Fruit fly (Drosophila melanogaster) whole organism, embryonic: ENCODE data around the gene CG44303.

Source experiments
- Aef1 ChIP-seq: fragments of 200-800 bp; sonication (Bioruptor generic); IDR thresholded peaks from 3 replicates; pipeline ENCODE4 v1.3.6; 2022; ENCODE audit warnings: missing biosample characterization, missing genetic modification characterization
- Bdp1 ChIP-seq: fragments of 200-800 bp; sonication (Bioruptor generic); optimal IDR thresholded peaks from 3 replicates; lab custom pipeline; 2016; ENCODE audit warnings: missing biosample characterization, missing genetic modification characterization
- Blimp-1 ChIP-seq: fragments of 200-800 bp; sonication (Bioruptor generic); optimal IDR thresholded peaks from 3 replicates; lab custom pipeline; 2018; ENCODE audit warnings: missing biosample characterization, missing genetic modification characterization, mild to moderate bottlenecking, moderate library complexity, missing genetic modification reagents
- CG10654 ChIP-seq: fragments of 200-800 bp; sonication (Bioruptor generic); optimal IDR thresholded peaks from 2 replicates; lab custom pipeline; 2016; ENCODE audit warnings: missing biosample characterization, missing genetic modification characterization
- CG10959 ChIP-seq: fragments of 200-800 bp; sonication (Bioruptor generic); IDR thresholded peaks from 2 replicates; pipeline ENCODE4 v1.3.6; 2022; ENCODE audit warnings: missing biosample characterization, missing genetic modification characterization
- CG11696 ChIP-seq: fragments of 200-800 bp; sonication (Bioruptor generic); IDR thresholded peaks from 2 replicates; pipeline ENCODE4 v1.3.6; 2022; ENCODE audit warnings: missing biosample characterization, missing genetic modification characterization
- CG12155 ChIP-seq: fragments of 200-800 bp; sonication (Bioruptor generic); optimal IDR thresholded peaks from 3 replicates; lab custom pipeline; 2016; ENCODE audit warnings: missing biosample characterization, missing genetic modification characterization
- CG14710 ChIP-seq: fragments of 200-800 bp; sonication (Bioruptor generic); optimal IDR thresholded peaks from 3 replicates; lab custom pipeline; 2019; ENCODE audit warnings: missing biosample characterization, mild to moderate bottlenecking, missing genetic modification characterization, moderate library complexity
- CG1529 ChIP-seq: fragments of 200-800 bp; sonication (Bioruptor generic); optimal IDR thresholded peaks from 3 replicates; lab custom pipeline; 2018; ENCODE audit warnings: missing biosample characterization, missing genetic modification characterization
- CG17359 ChIP-seq: fragments of 200-800 bp; sonication (Bioruptor generic); optimal IDR thresholded peaks from 3 replicates; lab custom pipeline; 2018; ENCODE audit warnings: missing biosample characterization, mild to moderate bottlenecking, missing genetic modification characterization, moderate library complexity
- CG18599 ChIP-seq: fragments of 200-800 bp; sonication (Bioruptor generic); optimal IDR thresholded peaks from 3 replicates; lab custom pipeline; 2017; ENCODE audit warnings: missing biosample characterization, missing genetic modification characterization, mild to moderate bottlenecking, moderate library complexity, missing genetic modification reagents
- CG2129 ChIP-seq: fragments of 200-800 bp; sonication (Bioruptor generic); IDR thresholded peaks from 2 replicates; pipeline ENCODE4 v1.3.6; 2022; ENCODE audit warnings: missing biosample characterization, missing genetic modification characterization; ENCODE audit not compliant: partially characterized antibody
- CG4328 ChIP-seq: fragments of 200-800 bp; sonication (Bioruptor generic); optimal IDR thresholded peaks from 3 replicates; lab custom pipeline; 2017; ENCODE audit warnings: missing biosample characterization, missing genetic modification reagents, missing genetic modification characterization
- CG6689 ChIP-seq: fragments of 200-800 bp; sonication (Bioruptor generic); IDR thresholded peaks from 2 replicates; pipeline ENCODE4 v1.3.6; 2022; ENCODE audit warnings: missing biosample characterization, missing genetic modification characterization
- CG6813 ChIP-seq: fragments of 200-800 bp; sonication (Bioruptor generic); optimal IDR thresholded peaks from 2 replicates; lab custom pipeline; 2017; ENCODE audit warnings: missing biosample characterization, missing genetic modification characterization, mild to moderate bottlenecking, moderate library complexity, missing genetic modification reagents
- CG7987 ChIP-seq: fragments of 200-800 bp; sonication (Bioruptor generic); optimal IDR thresholded peaks from 2 replicates; lab custom pipeline; 2018; ENCODE audit warnings: missing biosample characterization, mild to moderate bottlenecking, missing genetic modification characterization, moderate library complexity
- CG9437 ChIP-seq: fragments of 200-800 bp; sonication (Bioruptor generic); optimal IDR thresholded peaks from 2 replicates; lab custom pipeline; 2018; ENCODE audit warnings: missing biosample characterization, mild to moderate bottlenecking, missing genetic modification characterization
- CG9797 ChIP-seq: fragments of 200-800 bp; sonication (Bioruptor generic); optimal IDR thresholded peaks from 3 replicates; lab custom pipeline; 2018; ENCODE audit warnings: missing biosample characterization, mild to moderate bottlenecking, missing genetic modification characterization
- D ChIP-seq, 2 experiments: fragments of 200-800 bp in 1 of 2; fragments of >200 bp in 1 of 2; sonication (Bioruptor generic) in 1 of 2; optimal IDR thresholded peaks; 2 replicates in 1 of 2; 3 replicates in 1 of 2; lab custom pipeline; 2017; ENCODE audit warnings: mild to moderate bottlenecking in 1 of 2, missing biosample characterization in 1 of 2, missing genetic modification characterization in 1 of 2, missing genetic modification reagents in 1 of 2
- Doc2 ChIP-seq: fragments of 200-800 bp; sonication (Bioruptor generic); IDR thresholded peaks from 2 replicates; pipeline ENCODE4 v1.3.6; 2022; ENCODE audit warnings: missing biosample characterization, missing genetic modification characterization
- Elba2 ChIP-seq: fragments of 200-800 bp; sonication (Bioruptor generic); optimal IDR thresholded peaks from 3 replicates; lab custom pipeline; 2016; ENCODE audit warnings: missing biosample characterization, missing genetic modification characterization
- Ets97D ChIP-seq: fragments of 200-800 bp; sonication (Bioruptor generic); optimal IDR thresholded peaks from 3 replicates; lab custom pipeline; 2016; ENCODE audit warnings: missing biosample characterization, missing genetic modification characterization
- Hey ChIP-seq: fragments of 200-800 bp; sonication (Bioruptor generic); optimal IDR thresholded peaks from 3 replicates; lab custom pipeline; 2018; ENCODE audit warnings: missing biosample characterization, mild to moderate bottlenecking, missing genetic modification characterization
- HmgZ ChIP-seq: fragments of 200-800 bp; sonication (Bioruptor generic); optimal IDR thresholded peaks from 2 replicates; lab custom pipeline; 2018; ENCODE audit warnings: missing biosample characterization, mild to moderate bottlenecking, missing genetic modification characterization
- Hmr ChIP-seq: fragments of 200-800 bp; sonication (Bioruptor generic); optimal IDR thresholded peaks from 3 replicates; lab custom pipeline; 2017; ENCODE audit warnings: mild to moderate bottlenecking, missing biosample characterization, missing genetic modification reagents, missing genetic modification characterization
- Hr51 ChIP-seq, 2 experiments: fragments of 200-800 bp; sonication (Bioruptor generic); optimal IDR thresholded peaks; 2 replicates in 1 of 2; 3 replicates in 1 of 2; lab custom pipeline; 2016 to 2018; ENCODE audit warnings: missing biosample characterization in 2 of 2, missing genetic modification characterization in 2 of 2, mild to moderate bottlenecking in 1 of 2, moderate library complexity in 1 of 2
- Kr ChIP-seq: fragments of 200-800 bp; sonication (Bioruptor generic); optimal IDR thresholded peaks from 2 replicates; lab custom pipeline; 2017; ENCODE audit warnings: missing biosample characterization, mild to moderate bottlenecking, missing genetic modification characterization
- Med ChIP-seq: fragments of 200-800 bp; sonication (Bioruptor generic); peaks from one replicate; lab custom pipeline; 2016; ENCODE audit warnings: missing biosample characterization, missing genetic modification characterization, mild to moderate bottlenecking, inconsistent platforms, moderate library complexity
- NC2α ChIP-seq: fragments of 200-800 bp; sonication (Bioruptor generic); optimal IDR thresholded peaks from 2 replicates; lab custom pipeline; 2016; ENCODE audit warnings: missing biosample characterization, missing genetic modification characterization
- Neu2 ChIP-seq: fragments of 200-800 bp; sonication (Bioruptor generic); optimal IDR thresholded peaks from 3 replicates; lab custom pipeline; 2016; ENCODE audit warnings: missing biosample characterization, missing genetic modification characterization, borderline replicate concordance
- Nf-YB ChIP-seq: fragments of 200-800 bp; sonication (Bioruptor generic); optimal IDR thresholded peaks from 3 replicates; lab custom pipeline; 2019; ENCODE audit warnings: missing biosample characterization, mild to moderate bottlenecking, missing genetic modification characterization, moderate library complexity
- Oaz ChIP-seq: fragments of 200-800 bp; sonication (Bioruptor generic); IDR thresholded peaks from 2 replicates; pipeline ENCODE4 v1.3.6; 2022; ENCODE audit warnings: missing biosample characterization, missing genetic modification characterization
- Opbp ChIP-seq: fragments of 200-800 bp; sonication (Bioruptor generic); IDR thresholded peaks from 3 replicates; pipeline ENCODE4 v1.3.6; 2022; ENCODE audit warnings: missing biosample characterization, missing genetic modification characterization; ENCODE audit not compliant: partially characterized antibody
- Rfx ChIP-seq: fragments of 200-800 bp; sonication (Bioruptor generic); IDR thresholded peaks from 2 replicates; pipeline ENCODE4 v1.3.6; 2022; ENCODE audit warnings: missing biosample characterization, missing genetic modification characterization
- Sin3A ChIP-seq: fragments of >200 bp; optimal IDR thresholded peaks from 2 replicates; lab custom pipeline; 2018
- TFAM ChIP-seq: fragments of 200-800 bp; sonication (Bioruptor generic); optimal IDR thresholded peaks from 2 replicates; lab custom pipeline; 2017; ENCODE audit warnings: missing biosample characterization, missing genetic modification characterization, inconsistent platforms
- crc ChIP-seq: fragments of 200-800 bp; sonication (Bioruptor generic); optimal IDR thresholded peaks from 2 replicates; lab custom pipeline; 2016; ENCODE audit warnings: missing biosample characterization, missing genetic modification characterization
- croc ChIP-seq: fragments of 200-800 bp; sonication (Bioruptor generic); conservative IDR thresholded peaks from 3 replicates; pipeline ENCODE4 v1.3.6; 2022; ENCODE audit warnings: missing biosample characterization, missing genetic modification characterization
- fd64A ChIP-seq: fragments of 200-800 bp; sonication (Bioruptor generic); optimal IDR thresholded peaks from 3 replicates; lab custom pipeline; 2018; ENCODE audit warnings: missing biosample characterization, mild to moderate bottlenecking, missing genetic modification characterization
- fd96Cb ChIP-seq: fragments of 200-800 bp; sonication (Bioruptor generic); optimal IDR thresholded peaks from 2 replicates; lab custom pipeline; 2018; ENCODE audit warnings: missing biosample characterization, mild to moderate bottlenecking, missing genetic modification characterization, moderate library complexity
- nerfin-1 ChIP-seq: fragments of 200-800 bp; sonication (Bioruptor generic); optimal IDR thresholded peaks from 3 replicates; lab custom pipeline; 2019; ENCODE audit warnings: missing biosample characterization, mild to moderate bottlenecking, missing genetic modification characterization, moderate library complexity
- odd ChIP-seq: fragments of 200-800 bp; sonication (Bioruptor generic); optimal IDR thresholded peaks from 2 replicates; lab custom pipeline; 2017; ENCODE audit warnings: missing biosample characterization, mild to moderate bottlenecking, missing genetic modification characterization
- pho ChIP-seq: fragments of 200-800 bp; sonication (Bioruptor generic); optimal IDR thresholded peaks from 2 replicates; lab custom pipeline; 2016; ENCODE audit warnings: missing biosample characterization, missing genetic modification characterization
- row ChIP-seq: fragments of 200-800 bp; sonication (Bioruptor generic); IDR thresholded peaks from 3 replicates; pipeline ENCODE4 v1.3.6; 2022; ENCODE audit warnings: missing biosample characterization, missing genetic modification characterization
- sc ChIP-seq, 3 experiments: fragments of >200 bp in 2 of 3; fragments of 200-800 bp in 1 of 3; sonication (Bioruptor generic) in 1 of 3; optimal IDR thresholded peaks; 2 replicates in 2 of 3; 3 replicates in 1 of 3; lab custom pipeline; 2017; ENCODE audit warnings: mild to moderate bottlenecking in 1 of 3, missing biosample characterization in 1 of 3, missing genetic modification characterization in 1 of 3, missing genetic modification reagents in 1 of 3
- sim ChIP-seq: fragments of 200-800 bp; sonication (Bioruptor generic); IDR thresholded peaks from 2 replicates; pipeline ENCODE4 v1.3.6; 2022; ENCODE audit warnings: missing biosample characterization, missing genetic modification characterization
- sr ChIP-seq: fragments of 200-800 bp; sonication (Bioruptor generic); IDR thresholded peaks from 3 replicates; pipeline ENCODE4 v1.3.6; 2022; ENCODE audit warnings: missing biosample characterization, missing genetic modification characterization
- tin ChIP-seq: fragments of 200-800 bp; sonication (Bioruptor generic); optimal IDR thresholded peaks from 3 replicates; lab custom pipeline; 2016; ENCODE audit warnings: missing biosample characterization, missing genetic modification characterization
- zfh1 ChIP-seq: fragments of 200-800 bp; sonication (Bioruptor generic); IDR thresholded peaks from 3 replicates; pipeline ENCODE4 v1.3.6; 2022; ENCODE audit warnings: missing biosample characterization, missing genetic modification characterization

The CG44303 gene

DNA sequence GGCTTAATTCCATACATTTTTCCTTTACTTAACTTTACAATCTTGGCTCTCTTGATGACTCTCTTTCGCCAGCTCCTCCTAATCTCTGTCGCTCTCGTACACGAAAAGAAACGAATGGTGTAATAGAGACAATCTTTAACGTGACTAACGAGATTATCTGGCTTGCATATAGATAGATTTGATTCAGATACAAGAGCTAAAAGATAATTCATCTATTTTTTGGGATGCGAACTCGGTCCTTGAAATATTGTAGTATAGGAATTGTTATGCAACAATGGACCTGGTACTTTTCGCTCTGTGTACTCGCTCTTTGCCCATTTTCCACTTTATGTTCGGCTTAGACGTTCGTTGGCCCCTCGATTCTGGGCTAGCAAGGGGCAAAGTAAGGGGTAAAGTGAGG lies 24.1 kb upstream of the CG44303 start (continued):
- 0 out of 2 replicates have a peak, but pooled peaks have one; percentile 12 for TF ChIP-seq Oaz (GFP tag; lab: Robert Waterston, UW)
- TF ChIP-seq fd96Cb (tag; lab: Kevin White, UChicago): peak; percentile 81
- TF ChIP-seq Rfx: peak; percentile 85
- TF ChIP-seq NC2α (GFP tag; lab: Kevin White, UChicago): peak; percentile 47
- TF ChIP-seq CG14710 (tag; lab: Kevin White, UChicago): peak; percentile 69
- peak; percentile 63 for TF ChIP-seq CG4328 (GFP tag; lab: Kevin White, UChicago)
- peak; percentile 66 for TF ChIP-seq tin
- peak; percentile 74 for TF ChIP-seq CG6813 (GFP tag; lab: Kevin White, UChicago)
- peak; percentile 80 for TF ChIP-seq Blimp-1 (GFP tag; lab: Kevin White, UChicago)
- peak; percentile 45 for TF ChIP-seq nerfin-1
- TF ChIP-seq CG7987 (GFP tag; lab: Kevin White, UChicago): peak; percentile 47
- TF ChIP-seq odd (GFP tag; lab: Kevin White, UChicago): peak; percentile 63
- TF ChIP-seq Hey (tag; lab: Kevin White, UChicago): no peak
- peak; percentile 89 for TF ChIP-seq row (GFP tag; lab: Robert Waterston, UW)
- no peak for TF ChIP-seq Sin3A (lab: Kevin White, UChicago)
- TF ChIP-seq TFAM (GFP tag; lab: Kevin White, UChicago): peak; percentile 24
- TF ChIP-seq Med (GFP tag; lab: Kevin White, UChicago): peak; percentile 98
- TF ChIP-seq Hmr: peak; percentile 86
- peak; percentile 57 for TF ChIP-seq Bdp1 (GFP tag; lab: Kevin White, UChicago)
- peak; percentile 41; the same call in 1 of the 3 replicates for TF ChIP-seq Aef1 (GFP tag; lab: Robert Waterston, UW)
- TF ChIP-seq sim (GFP tag; lab: Robert Waterston, UW): 0 out of 2 replicates have a peak, but pooled peaks have one; percentile 9
- TF ChIP-seq Opbp: no peak
- TF ChIP-seq CG11696 (GFP tag; lab: Robert Waterston, UW): peak; percentile 23; the same call in 1 of the 2 replicates
- TF ChIP-seq crc: peak; percentile 61
- TF ChIP-seq CG9437 (GFP tag; lab: Kevin White, UChicago): peak; percentile 66
- TF ChIP-seq CG1529 (GFP tag; lab: Kevin White, UChicago): peak; percentile 67
- TF ChIP-seq CG6689 (GFP tag; lab: Robert Waterston, UW): peak; percentile 59
- peak; percentile 61 to 85 for TF ChIP-seq Hr51 (GFP tag; optimal IDR thresholded peaks at IDR 0.05; lab: Kevin White, UChicago)
- TF ChIP-seq Doc2 (GFP tag; lab: Robert Waterston, UW): no peak
- peak; percentile 64 for TF ChIP-seq CG10654 (GFP tag; lab: Kevin White, UChicago)
- no peak for TF ChIP-seq D (optimal IDR thresholded peaks at IDR 0.05; lab: Kevin White, UChicago)
- TF ChIP-seq D (GFP tag; optimal IDR thresholded peaks at IDR 0.05; lab: Kevin White, UChicago): peak; percentile 70
- TF ChIP-seq CG2129 (GFP tag; lab: Robert Waterston, UW): no peak
- peak; percentile 64 for TF ChIP-seq CG12155 (GFP tag; lab: Kevin White, UChicago)
- TF ChIP-seq Neu2 (GFP tag; lab: Kevin White, UChicago): no peak
- TF ChIP-seq fd64A (GFP tag; lab: Kevin White, UChicago): peak; percentile 54
- TF ChIP-seq sr (GFP tag; lab: Robert Waterston, UW): 0 out of 3 replicates have a peak, but pooled peaks have one; percentile 30
- no peak for TF ChIP-seq Elba2 (GFP tag; lab: Kevin White, UChicago)
- TF ChIP-seq pho (GFP tag; lab: Kevin White, UChicago): peak; percentile 80
- no peak for TF ChIP-seq CG10959 (GFP tag; lab: Robert Waterston, UW)
- peak; percentile 20 for TF ChIP-seq Ets97D
- TF ChIP-seq zfh1 (GFP tag; lab: Robert Waterston, UW): peak; percentile 72
- TF ChIP-seq croc (GFP tag; lab: Robert Waterston, UW): peak; percentile 60; the same call in 2 of the 3 replicates
- TF ChIP-seq HmgZ: peak; percentile 75
- no peak for TF ChIP-seq sc (optimal IDR thresholded peaks at IDR 0.05; lab: Kevin White, UChicago)
- TF ChIP-seq sc (GFP tag; optimal IDR thresholded peaks at IDR 0.05; lab: Kevin White, UChicago): peak; percentile 59
- no peak for TF ChIP-seq CG9797
- TF ChIP-seq Nf-YB (GFP tag; lab: Kevin White, UChicago): peak; percentile 61
- TF ChIP-seq Kr (GFP tag; lab: Kevin White, UChicago): no peak
- TF ChIP-seq CG18599 (GFP tag; lab: Kevin White, UChicago): peak; percentile 91
- TF ChIP-seq CG17359 (tag; lab: Kevin White, UChicago): peak; percentile 86
